Fruit fly (Drosophila melanogaster) whole organism, prepupa: ENCODE data around the gene CG18281.

Source experiments
- Blimp-1 ChIP-seq: fragments of 200-800 bp; sonication (Bioruptor generic); optimal IDR thresholded peaks from 3 replicates; lab custom pipeline; 2017; ENCODE audit warnings: missing biosample characterization, missing genetic modification characterization, mild to moderate bottlenecking, moderate library complexity, missing genetic modification reagents
- CG10669 ChIP-seq: fragments of 200-800 bp; sonication (Bioruptor generic); optimal IDR thresholded peaks from 3 replicates; lab custom pipeline; 2018; ENCODE audit warnings: missing biosample characterization, mild to moderate bottlenecking, missing genetic modification characterization, moderate library complexity
- CG11294 ChIP-seq: fragments of 200-800 bp; sonication (Bioruptor generic); IDR thresholded peaks from 2 replicates; pipeline ENCODE4 v1.3.6; 2022; ENCODE audit warnings: missing biosample characterization, missing genetic modification characterization
- CG11762 ChIP-seq: fragments of 200-800 bp; sonication (Bioruptor generic); optimal IDR thresholded peaks from 3 replicates; lab custom pipeline; 2016; ENCODE audit warnings: missing biosample characterization, missing genetic modification characterization; ENCODE audit not compliant: insufficient read depth
- CG15336 ChIP-seq: fragments of 200-800 bp; sonication (Bioruptor generic); IDR thresholded peaks from 2 replicates; pipeline ENCODE4 v1.3.6; 2022; ENCODE audit warnings: missing biosample characterization, missing genetic modification characterization
- CG1621 ChIP-seq: fragments of 200-800 bp; sonication (Bioruptor generic); optimal IDR thresholded peaks from 3 replicates; lab custom pipeline; 2018; ENCODE audit warnings: missing biosample characterization, mild to moderate bottlenecking, missing genetic modification characterization
- CG16779 ChIP-seq: fragments of 200-800 bp; sonication (Bioruptor generic); optimal IDR thresholded peaks from 3 replicates; lab custom pipeline; 2017; ENCODE audit warnings: missing biosample characterization, mild to moderate bottlenecking, missing genetic modification characterization
- CG32006 ChIP-seq: fragments of 200-800 bp; sonication (Bioruptor generic); optimal IDR thresholded peaks from 3 replicates; lab custom pipeline; 2017; ENCODE audit warnings: missing biosample characterization, mild to moderate bottlenecking, missing genetic modification characterization
- CG4318 ChIP-seq: fragments of 200-800 bp; sonication (Bioruptor generic); optimal IDR thresholded peaks from 3 replicates; lab custom pipeline; 2017; ENCODE audit warnings: missing biosample characterization, mild to moderate bottlenecking, missing genetic modification characterization
- CG6163 ChIP-seq: fragments of 200-800 bp; sonication (Bioruptor generic); IDR thresholded peaks from 3 replicates; pipeline ENCODE4 v1.3.6; 2022; ENCODE audit warnings: missing biosample characterization, missing genetic modification characterization
- CG6792 ChIP-seq: fragments of 200-800 bp; sonication (Bioruptor generic); optimal IDR thresholded peaks from 3 replicates; lab custom pipeline; 2016; ENCODE audit warnings: missing biosample characterization, missing genetic modification characterization
- CG6808 ChIP-seq: fragments of 200-800 bp; sonication (Bioruptor generic); optimal IDR thresholded peaks from 3 replicates; lab custom pipeline; 2017; ENCODE audit warnings: missing biosample characterization, missing genetic modification characterization, mild to moderate bottlenecking, moderate library complexity, missing genetic modification reagents
- CG6854 ChIP-seq: fragments of 200-800 bp; sonication (Bioruptor generic); optimal IDR thresholded peaks from 2 replicates; lab custom pipeline; 2017; ENCODE audit warnings: missing biosample characterization, mild to moderate bottlenecking, missing genetic modification characterization
- CG8119 ChIP-seq: fragments of 200-800 bp; sonication (Bioruptor generic); IDR thresholded peaks from 3 replicates; pipeline ENCODE4 v1.3.6; 2022; ENCODE audit warnings: missing biosample characterization, missing genetic modification characterization
- CG8319 ChIP-seq: fragments of 200-800 bp; sonication (Bioruptor generic); optimal IDR thresholded peaks from 3 replicates; lab custom pipeline; 2016; ENCODE audit warnings: missing biosample characterization, missing genetic modification characterization
- CG9139 ChIP-seq: fragments of 200-800 bp; sonication (Bioruptor generic); optimal IDR thresholded peaks from 3 replicates; lab custom pipeline; 2017; ENCODE audit warnings: missing biosample characterization, mild to moderate bottlenecking, missing genetic modification characterization
- Eip75B ChIP-seq: fragments of 200-800 bp; sonication (Bioruptor generic); optimal IDR thresholded peaks from 3 replicates; lab custom pipeline; 2016; ENCODE audit warnings: missing biosample characterization, missing genetic modification characterization
- Eip78C ChIP-seq: fragments of 200-800 bp; sonication (Bioruptor generic); peaks from one replicate; lab custom pipeline; 2016; ENCODE audit warnings: missing biosample characterization, missing genetic modification characterization
- Ets21C ChIP-seq: fragments of 200-800 bp; sonication (Bioruptor generic); optimal IDR thresholded peaks from 3 replicates; lab custom pipeline; 2016; ENCODE audit warnings: missing biosample characterization, missing genetic modification characterization
- Gug ChIP-seq: fragments of 200-800 bp; sonication (Bioruptor generic); IDR thresholded peaks from 2 replicates; pipeline ENCODE4 v1.3.6; 2022; ENCODE audit warnings: missing biosample characterization, missing genetic modification characterization
- Hr38 ChIP-seq: sonication (Bioruptor generic); optimal IDR thresholded peaks from 2 replicates; lab custom pipeline; 2016; ENCODE audit warnings: missing biosample characterization, missing genetic modification characterization
- Hr39 ChIP-seq: fragments of 200-800 bp; sonication (Bioruptor generic); optimal IDR thresholded peaks from 2 replicates; lab custom pipeline; 2016; ENCODE audit warnings: missing biosample characterization, missing genetic modification characterization
- Hr4 ChIP-seq: fragments of 200-800 bp; sonication (Bioruptor generic); optimal IDR thresholded peaks from 3 replicates; lab custom pipeline; 2016; ENCODE audit warnings: missing biosample characterization, missing genetic modification characterization
- Lpt ChIP-seq: fragments of 200-800 bp; sonication (Bioruptor generic); optimal IDR thresholded peaks from 3 replicates; lab custom pipeline; 2016; ENCODE audit warnings: missing biosample characterization, missing genetic modification characterization
- Met ChIP-seq: fragments of 200-800 bp; sonication (Bioruptor generic); optimal IDR thresholded peaks from 3 replicates; lab custom pipeline; 2016; ENCODE audit warnings: missing biosample characterization, missing genetic modification characterization
- Sox102F ChIP-seq: fragments of 200-800 bp; sonication (Bioruptor generic); optimal IDR thresholded peaks from 2 replicates; lab custom pipeline; 2016; ENCODE audit warnings: missing biosample characterization, mild to moderate bottlenecking, missing genetic modification characterization
- Sox14 ChIP-seq: fragments of 200-800 bp; sonication (Bioruptor generic); optimal IDR thresholded peaks from 3 replicates; lab custom pipeline; 2016; ENCODE audit warnings: missing biosample characterization, missing genetic modification characterization
- Sox15 ChIP-seq: fragments of 200-800 bp; sonication (Bioruptor generic); optimal IDR thresholded peaks from 3 replicates; lab custom pipeline; 2016; ENCODE audit warnings: missing biosample characterization, missing genetic modification characterization
- cyc ChIP-seq: fragments of 200-800 bp; sonication (Bioruptor generic); optimal IDR thresholded peaks from 3 replicates; lab custom pipeline; 2016; ENCODE audit warnings: missing biosample characterization, missing genetic modification characterization
- dac ChIP-seq: fragments of 200-800 bp; sonication (Bioruptor generic); optimal IDR thresholded peaks from 2 replicates; lab custom pipeline; 2017; ENCODE audit warnings: missing biosample characterization, mild to moderate bottlenecking, missing genetic modification characterization
- dsx ChIP-seq: fragments of 200-800 bp; optimal IDR thresholded peaks from 3 replicates; lab custom pipeline; 2019; ENCODE audit warnings: missing biosample characterization, mild to moderate bottlenecking, missing genetic modification characterization, moderate library complexity; ENCODE audit not compliant: poor library complexity, severe bottlenecking
- eg ChIP-seq: fragments of 200-800 bp; sonication (Bioruptor generic); IDR thresholded peaks from 3 replicates; pipeline ENCODE4 v1.3.6; 2022; ENCODE audit warnings: missing biosample characterization, missing genetic modification characterization
- esn ChIP-seq: fragments of 200-800 bp; sonication (Bioruptor generic); optimal IDR thresholded peaks from 2 replicates; lab custom pipeline; 2016; ENCODE audit warnings: missing biosample characterization, mild to moderate bottlenecking, missing genetic modification characterization, moderate library complexity
- fd59A ChIP-seq: fragments of 200-800 bp; sonication (Bioruptor generic); optimal IDR thresholded peaks from 2 replicates; lab custom pipeline; 2017; ENCODE audit warnings: missing biosample characterization, mild to moderate bottlenecking, missing genetic modification characterization, missing genetic modification reagents
- fd85E ChIP-seq: fragments of 200-800 bp; sonication (Bioruptor generic); optimal IDR thresholded peaks from 3 replicates; lab custom pipeline; 2016; ENCODE audit warnings: missing biosample characterization, missing genetic modification characterization
- fkh ChIP-seq: fragments of 200-800 bp; sonication (Bioruptor generic); optimal IDR thresholded peaks from 3 replicates; lab custom pipeline; 2017; ENCODE audit warnings: missing biosample characterization, mild to moderate bottlenecking, missing genetic modification characterization, moderate library complexity
- pdm3 ChIP-seq: fragments of 200-800 bp; sonication (Bioruptor generic); optimal IDR thresholded peaks from 3 replicates; lab custom pipeline; 2016; ENCODE audit warnings: missing biosample characterization, missing genetic modification characterization
- salr ChIP-seq, 2 experiments: fragments of 200-800 bp; sonication (Bioruptor generic); optimal IDR thresholded peaks; 3 replicates each; lab custom pipeline; 2016 to 2018; ENCODE audit warnings: missing biosample characterization in 2 of 2, missing genetic modification characterization in 2 of 2, mild to moderate bottlenecking in 1 of 2
- ss ChIP-seq, 2 experiments: fragments of 200-800 bp; sonication (Bioruptor generic); optimal IDR thresholded peaks; 2 replicates in 1 of 2; 3 replicates in 1 of 2; lab custom pipeline; 2017 to 2018; ENCODE audit warnings: mild to moderate bottlenecking in 2 of 2, missing biosample characterization in 2 of 2, missing genetic modification characterization in 2 of 2, moderate library complexity in 1 of 2
- svp ChIP-seq: fragments of 200-800 bp; sonication (Bioruptor generic); peaks from one replicate; lab custom pipeline; 2016; ENCODE audit warnings: missing biosample characterization, missing genetic modification characterization
- vri ChIP-seq: fragments of 200-800 bp; sonication (Bioruptor generic); optimal IDR thresholded peaks from 3 replicates; lab custom pipeline; 2016; ENCODE audit warnings: missing biosample characterization, mild to moderate bottlenecking, missing genetic modification characterization

The CG18281 gene

DNA sequence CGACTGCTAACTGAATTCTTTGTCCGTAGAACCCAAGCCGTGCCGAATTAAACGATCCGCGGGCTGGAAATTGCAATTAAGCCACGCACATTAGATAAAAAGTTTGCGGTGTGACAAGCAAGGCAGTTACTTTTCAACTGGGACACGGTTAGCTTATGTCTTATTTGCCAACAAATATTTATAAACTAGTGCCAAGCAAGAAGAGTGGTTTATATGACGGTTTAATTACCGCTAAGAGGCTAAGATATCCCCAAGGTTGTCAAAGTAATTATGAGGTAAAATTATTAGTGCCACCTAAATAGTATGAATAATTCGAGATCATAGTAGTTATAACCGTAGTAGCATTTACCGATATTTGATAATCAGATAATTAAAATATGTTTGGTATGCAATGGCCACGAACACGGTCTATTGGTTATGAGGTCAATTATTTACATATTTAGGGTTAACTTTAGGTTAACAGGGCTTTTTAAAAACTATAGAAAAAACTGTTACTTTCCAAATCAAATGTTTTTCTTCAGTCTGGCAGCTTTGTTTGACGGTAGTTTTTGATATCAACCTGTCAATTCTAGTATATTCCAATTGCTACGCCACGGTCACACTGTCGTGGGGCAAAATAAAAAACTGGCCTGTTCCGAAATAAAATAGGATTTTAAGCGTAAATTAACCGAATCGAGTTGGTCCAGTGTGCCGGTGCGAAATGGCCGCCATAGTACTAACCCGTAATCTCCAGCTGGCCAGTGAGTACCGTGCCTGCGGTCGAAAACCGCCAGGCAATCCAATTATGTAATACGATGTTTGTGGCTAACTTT is 4.7 kb upstream of the CG18281 start, which contains the start of gene ZnT77C:
ZnT77C (minus strand) TSS at position 142 of the 812 bp plus-strand sequence.
- TF ChIP-seq CG15336 (GFP tag; lab: Robert Waterston, UW) = no peak
- TF ChIP-seq svp (GFP tag; lab: Kevin White, UChicago) = no peak
- TF ChIP-seq Gug = no peak
- TF ChIP-seq Lpt = no peak
- no peak for TF ChIP-seq dsx (GFP tag; lab: Kevin White, UChicago)
- no peak for TF ChIP-seq dac (GFP tag; lab: Kevin White, UChicago)
- TF ChIP-seq esn = no peak
- TF ChIP-seq Hr4 (GFP tag; lab: Kevin White, UChicago) = no peak
- peak; percentile 5 for TF ChIP-seq Sox14 (GFP tag; lab: Kevin White, UChicago)
- no peak for TF ChIP-seq Met
- peak; percentile 37 for TF ChIP-seq Eip78C (GFP tag; lab: Kevin White, UChicago)
- TF ChIP-seq CG6792 (GFP tag; lab: Kevin White, UChicago) = no peak
- TF ChIP-seq CG16779 (tag; lab: Kevin White, UChicago) = no peak
- TF ChIP-seq Eip75B (GFP tag; lab: Kevin White, UChicago) = no peak
- no peak for TF ChIP-seq eg
- TF ChIP-seq fkh = no peak
- no peak for TF ChIP-seq CG10669 (GFP tag; lab: Kevin White, UChicago)
- peak; percentile 83 for TF ChIP-seq vri (GFP tag; lab: Kevin White, UChicago)
- TF ChIP-seq pdm3 = no peak
- TF ChIP-seq Ets21C = no peak
- TF ChIP-seq CG8319 = no peak
- no peak for TF ChIP-seq CG6854
- no peak for TF ChIP-seq fd59A (GFP tag; lab: Kevin White, UChicago)
- no peak for TF ChIP-seq CG11762 (GFP tag; lab: Kevin White, UChicago)

DNA sequence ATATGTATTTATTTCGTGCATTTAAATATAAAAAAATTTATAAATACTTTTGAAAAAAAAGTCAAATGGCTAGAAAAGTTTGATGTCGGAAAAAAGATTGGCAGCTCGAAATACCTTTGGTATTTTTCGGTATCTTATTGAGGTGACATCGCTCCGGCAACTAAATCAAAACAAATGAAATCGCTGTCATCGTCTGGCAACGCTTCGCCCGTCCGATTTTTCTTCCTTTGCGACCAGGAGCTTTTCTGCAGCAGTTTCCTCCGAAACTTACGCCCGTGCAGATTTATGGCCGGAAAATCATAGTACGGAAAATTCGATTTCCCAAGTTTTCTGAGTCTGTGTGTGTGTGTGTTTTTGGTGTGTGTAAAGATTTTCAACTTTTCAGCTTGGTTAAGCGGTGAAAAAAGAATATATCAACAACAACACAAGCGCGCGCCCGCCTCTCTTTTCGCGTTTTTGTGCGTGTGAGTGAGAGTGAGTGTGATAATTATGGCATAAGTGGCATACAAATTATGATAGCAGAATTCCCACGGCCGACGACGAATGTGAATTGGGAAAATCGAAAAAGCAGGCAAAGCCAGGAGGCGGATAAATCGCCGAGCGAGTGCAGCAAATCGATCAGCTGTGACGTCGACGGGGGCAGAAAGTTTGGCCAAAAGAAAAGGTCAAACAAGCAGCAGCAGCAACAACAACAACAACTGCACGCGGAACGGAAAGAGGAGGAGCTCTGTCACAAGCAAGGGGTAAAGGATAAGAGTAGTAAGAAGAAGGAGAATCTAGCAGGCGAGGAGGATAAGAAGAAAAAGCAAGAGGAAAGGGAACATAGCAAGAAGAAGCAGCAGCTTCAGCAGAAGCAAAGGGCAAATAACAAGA is 2.3 kb upstream of the CG18281 start, which contains the start of gene CG32425:
CG32425 (plus strand) TSS at position 200 of the 873 bp plus-strand sequence.
- TF ChIP-seq cyc (GFP tag; lab: Kevin White, UChicago) (no peak), Sox14 (GFP tag; lab: Kevin White, UChicago) (peak; percentile 8), fkh (peak; percentile 47), CG1621 (tag; lab: Kevin White, UChicago) (peak; percentile 94), CG6808 (GFP tag; lab: Kevin White, UChicago) (peak; percentile 30), vri (GFP tag; lab: Kevin White, UChicago) (peak; percentile 88), Hr4 (GFP tag; lab: Kevin White, UChicago) (peak; percentile 12), ss (GFP tag; optimal IDR thresholded peaks at IDR 0.05; lab: Kevin White, UChicago) (no peak), CG10669 (GFP tag; lab: Kevin White, UChicago) (no peak), CG6854 (peak; percentile 54), Eip78C (GFP tag; lab: Kevin White, UChicago) (peak; percentile 37), Eip75B (GFP tag; lab: Kevin White, UChicago) (peak; percentile 33)

DNA sequence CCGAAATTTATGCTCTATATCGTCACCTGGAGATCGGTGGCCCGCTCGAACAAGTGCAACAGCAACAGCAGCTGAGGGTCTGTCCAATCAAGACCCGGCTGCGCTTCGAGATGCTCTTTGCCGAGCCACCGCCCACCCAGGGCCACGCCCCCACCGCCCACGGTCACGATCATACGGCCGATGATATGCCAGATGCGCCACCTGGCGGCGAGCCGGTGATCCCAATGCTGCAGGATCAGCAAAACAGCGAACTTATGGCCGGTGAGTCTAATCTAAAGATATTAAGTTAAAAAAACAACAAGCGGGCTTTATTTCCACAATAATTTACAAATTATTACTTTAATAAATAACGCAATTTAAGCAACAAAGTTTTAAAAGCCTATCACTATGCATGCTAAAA is 1.4 kb upstream of the CG18281 start:
- TF ChIP-seq Sox102F (GFP tag; lab: Kevin White, UChicago) (no peak), CG4318 (GFP tag; lab: Kevin White, UChicago) (no peak), CG11294 (GFP tag; lab: Robert Waterston, UW) (no peak), Hr39 (GFP tag; lab: Kevin White, UChicago) (no peak), CG8319 (no peak), CG8119 (GFP tag; lab: Robert Waterston, UW) (no peak), Sox15 (GFP tag; lab: Kevin White, UChicago) (no peak), CG6792 (GFP tag; lab: Kevin White, UChicago) (no peak), CG9139 (GFP tag; lab: Kevin White, UChicago) (no peak), CG6163 (GFP tag; lab: Robert Waterston, UW) (no peak), Ets21C (no peak), fd85E (GFP tag; lab: Kevin White, UChicago) (no peak), CG6854 (no peak), ss (GFP tag; optimal IDR thresholded peaks at IDR 0.05; lab: Kevin White, UChicago) (no peak), dac (GFP tag; lab: Kevin White, UChicago) (no peak), CG10669 (GFP tag; lab: Kevin White, UChicago) (no peak), Hr38 (GFP tag; lab: Kevin White, UChicago) (no peak), Blimp-1 (GFP tag; lab: Kevin White, UChicago) (no peak), salr (GFP tag; optimal IDR thresholded peaks at IDR 0.05; lab: Kevin White, UChicago) (no peak), CG32006 (GFP tag; lab: Kevin White, UChicago) (no peak)
